Fruit fly (Drosophila melanogaster) whole organism, embryonic: ENCODE results near the gene CG1622.

Source experiments
- CG7963 ChIP-seq: fragments of 200-800 bp; sonication (Bioruptor generic); IDR thresholded peaks from 3 replicates; pipeline ENCODE4 v1.3.6; 2022; ENCODE audit warnings: missing biosample characterization, missing genetic modification characterization; ENCODE audit not compliant: partially characterized antibody
- HmgZ ChIP-seq: fragments of 200-800 bp; sonication (Bioruptor generic); optimal IDR thresholded peaks from 2 replicates; lab custom pipeline; 2018; ENCODE audit warnings: missing biosample characterization, mild to moderate bottlenecking, missing genetic modification characterization
- ewg ChIP-seq: fragments of 200-800 bp; sonication (Bioruptor generic); optimal IDR thresholded peaks from 3 replicates; lab custom pipeline; 2017; ENCODE audit warnings: mild to moderate bottlenecking, missing biosample characterization, missing genetic modification reagents, missing genetic modification characterization
- ranshi ChIP-seq: fragments of 200-800 bp; sonication (Bioruptor generic); IDR thresholded peaks from 2 replicates; pipeline ENCODE4 v1.3.6; 2022; ENCODE audit warnings: missing biosample characterization, missing genetic modification characterization

dm6 chrX:13256967-13257366 lies 39.9 kb upstream of the CG1622 start:
- TF ChIP-seq HmgZ (peak; percentile 39), ranshi (no peak), CG7963 (GFP tag; lab: Robert Waterston, UW) (no peak), ewg (GFP tag; lab: Kevin White, UChicago) (no peak)
